Fruit fly (Drosophila melanogaster) whole organism, prepupa: ENCODE data around the gene CG5254.

Experiments
- Blimp-1 ChIP-seq: fragments of 200-800 bp; sonication (Bioruptor generic); optimal IDR thresholded peaks from 3 replicates; lab custom pipeline; 2017; ENCODE audit warnings: missing biosample characterization, missing genetic modification characterization, mild to moderate bottlenecking, moderate library complexity, missing genetic modification reagents
- CG11294 ChIP-seq: fragments of 200-800 bp; sonication (Bioruptor generic); IDR thresholded peaks from 2 replicates; pipeline ENCODE4 v1.3.6; 2022; ENCODE audit warnings: missing biosample characterization, missing genetic modification characterization
- CG11762 ChIP-seq: fragments of 200-800 bp; sonication (Bioruptor generic); optimal IDR thresholded peaks from 3 replicates; lab custom pipeline; 2016; ENCODE audit warnings: missing biosample characterization, missing genetic modification characterization; ENCODE audit not compliant: insufficient read depth
- CG11902 ChIP-seq: fragments of 200-800 bp; sonication (Bioruptor generic); optimal IDR thresholded peaks from 3 replicates; lab custom pipeline; 2016; ENCODE audit warnings: missing biosample characterization, missing genetic modification characterization
- CG15336 ChIP-seq: fragments of 200-800 bp; sonication (Bioruptor generic); IDR thresholded peaks from 2 replicates; pipeline ENCODE4 v1.3.6; 2022; ENCODE audit warnings: missing biosample characterization, missing genetic modification characterization
- CG1621 ChIP-seq: fragments of 200-800 bp; sonication (Bioruptor generic); optimal IDR thresholded peaks from 3 replicates; lab custom pipeline; 2018; ENCODE audit warnings: missing biosample characterization, mild to moderate bottlenecking, missing genetic modification characterization
- CG16779 ChIP-seq: fragments of 200-800 bp; sonication (Bioruptor generic); optimal IDR thresholded peaks from 3 replicates; lab custom pipeline; 2017; ENCODE audit warnings: missing biosample characterization, mild to moderate bottlenecking, missing genetic modification characterization
- CG3032 ChIP-seq: fragments of 200-800 bp; optimal IDR thresholded peaks from 2 replicates; lab custom pipeline; 2019; ENCODE audit warnings: missing biosample characterization, mild to moderate bottlenecking, missing genetic modification characterization, moderate library complexity
- CG31627 ChIP-seq: fragments of 200-800 bp; sonication (Bioruptor generic); optimal IDR thresholded peaks from 3 replicates; lab custom pipeline; 2016; ENCODE audit warnings: missing biosample characterization, missing genetic modification characterization
- CG32006 ChIP-seq: fragments of 200-800 bp; sonication (Bioruptor generic); optimal IDR thresholded peaks from 3 replicates; lab custom pipeline; 2017; ENCODE audit warnings: missing biosample characterization, mild to moderate bottlenecking, missing genetic modification characterization
- CG3919 ChIP-seq: fragments of 200-800 bp; sonication (Bioruptor generic); optimal IDR thresholded peaks from 3 replicates; lab custom pipeline; 2016; ENCODE audit warnings: missing biosample characterization, missing genetic modification characterization
- CG4318 ChIP-seq: fragments of 200-800 bp; sonication (Bioruptor generic); optimal IDR thresholded peaks from 3 replicates; lab custom pipeline; 2017; ENCODE audit warnings: missing biosample characterization, mild to moderate bottlenecking, missing genetic modification characterization
- CG6163 ChIP-seq: fragments of 200-800 bp; sonication (Bioruptor generic); IDR thresholded peaks from 3 replicates; pipeline ENCODE4 v1.3.6; 2022; ENCODE audit warnings: missing biosample characterization, missing genetic modification characterization
- CG6276 ChIP-seq: fragments of 200-800 bp; sonication (Bioruptor generic); optimal IDR thresholded peaks from 2 replicates; lab custom pipeline; 2017; ENCODE audit warnings: missing biosample characterization, mild to moderate bottlenecking, missing genetic modification characterization
- CG6792 ChIP-seq: fragments of 200-800 bp; sonication (Bioruptor generic); optimal IDR thresholded peaks from 3 replicates; lab custom pipeline; 2016; ENCODE audit warnings: missing biosample characterization, missing genetic modification characterization
- CG6808 ChIP-seq: fragments of 200-800 bp; sonication (Bioruptor generic); optimal IDR thresholded peaks from 3 replicates; lab custom pipeline; 2017; ENCODE audit warnings: missing biosample characterization, missing genetic modification characterization, mild to moderate bottlenecking, moderate library complexity, missing genetic modification reagents
- CG6854 ChIP-seq: fragments of 200-800 bp; sonication (Bioruptor generic); optimal IDR thresholded peaks from 2 replicates; lab custom pipeline; 2017; ENCODE audit warnings: missing biosample characterization, mild to moderate bottlenecking, missing genetic modification characterization
- CG8319 ChIP-seq: fragments of 200-800 bp; sonication (Bioruptor generic); optimal IDR thresholded peaks from 3 replicates; lab custom pipeline; 2016; ENCODE audit warnings: missing biosample characterization, missing genetic modification characterization
- CG8632 ChIP-seq: fragments of 200-800 bp; sonication (Bioruptor generic); optimal IDR thresholded peaks from 3 replicates; lab custom pipeline; 2016; ENCODE audit warnings: missing biosample characterization, missing genetic modification characterization
- CG9139 ChIP-seq: fragments of 200-800 bp; sonication (Bioruptor generic); optimal IDR thresholded peaks from 3 replicates; lab custom pipeline; 2017; ENCODE audit warnings: missing biosample characterization, mild to moderate bottlenecking, missing genetic modification characterization
- Eip78C ChIP-seq: fragments of 200-800 bp; sonication (Bioruptor generic); peaks from one replicate; lab custom pipeline; 2016; ENCODE audit warnings: missing biosample characterization, missing genetic modification characterization
- Eip93F ChIP-seq: fragments of 200-800 bp; sonication (Bioruptor generic); optimal IDR thresholded peaks from 2 replicates; lab custom pipeline; 2016; ENCODE audit warnings: missing biosample characterization, mild to moderate bottlenecking, missing genetic modification characterization
- Ets21C ChIP-seq: fragments of 200-800 bp; sonication (Bioruptor generic); optimal IDR thresholded peaks from 3 replicates; lab custom pipeline; 2016; ENCODE audit warnings: missing biosample characterization, missing genetic modification characterization
- Ets96B ChIP-seq: fragments of 200-800 bp; optimal IDR thresholded peaks from 2 replicates; lab custom pipeline; 2019; ENCODE audit warnings: missing biosample characterization, mild to moderate bottlenecking, missing genetic modification characterization, moderate library complexity
- Gug ChIP-seq: fragments of 200-800 bp; sonication (Bioruptor generic); IDR thresholded peaks from 2 replicates; pipeline ENCODE4 v1.3.6; 2022; ENCODE audit warnings: missing biosample characterization, missing genetic modification characterization
- Hr38 ChIP-seq: sonication (Bioruptor generic); optimal IDR thresholded peaks from 2 replicates; lab custom pipeline; 2016; ENCODE audit warnings: missing biosample characterization, missing genetic modification characterization
- Hr39 ChIP-seq: fragments of 200-800 bp; sonication (Bioruptor generic); optimal IDR thresholded peaks from 2 replicates; lab custom pipeline; 2016; ENCODE audit warnings: missing biosample characterization, missing genetic modification characterization
- Hr4 ChIP-seq: fragments of 200-800 bp; sonication (Bioruptor generic); optimal IDR thresholded peaks from 3 replicates; lab custom pipeline; 2016; ENCODE audit warnings: missing biosample characterization, missing genetic modification characterization
- Lpt ChIP-seq: fragments of 200-800 bp; sonication (Bioruptor generic); optimal IDR thresholded peaks from 3 replicates; lab custom pipeline; 2016; ENCODE audit warnings: missing biosample characterization, missing genetic modification characterization
- Met ChIP-seq: fragments of 200-800 bp; sonication (Bioruptor generic); optimal IDR thresholded peaks from 3 replicates; lab custom pipeline; 2016; ENCODE audit warnings: missing biosample characterization, missing genetic modification characterization
- OdsH ChIP-seq: fragments of 200-800 bp; sonication (Bioruptor generic); optimal IDR thresholded peaks from 3 replicates; lab custom pipeline; 2016; ENCODE audit warnings: missing biosample characterization, missing genetic modification characterization
- Sox102F ChIP-seq: fragments of 200-800 bp; sonication (Bioruptor generic); optimal IDR thresholded peaks from 2 replicates; lab custom pipeline; 2016; ENCODE audit warnings: missing biosample characterization, mild to moderate bottlenecking, missing genetic modification characterization
- Sox14 ChIP-seq: fragments of 200-800 bp; sonication (Bioruptor generic); optimal IDR thresholded peaks from 3 replicates; lab custom pipeline; 2016; ENCODE audit warnings: missing biosample characterization, missing genetic modification characterization
- Sox15 ChIP-seq: fragments of 200-800 bp; sonication (Bioruptor generic); optimal IDR thresholded peaks from 3 replicates; lab custom pipeline; 2016; ENCODE audit warnings: missing biosample characterization, missing genetic modification characterization
- achi ChIP-seq: fragments of 200-800 bp; sonication (Bioruptor generic); optimal IDR thresholded peaks from 3 replicates; lab custom pipeline; 2016; ENCODE audit warnings: missing biosample characterization, missing genetic modification characterization
- dsx ChIP-seq: fragments of 200-800 bp; optimal IDR thresholded peaks from 3 replicates; lab custom pipeline; 2019; ENCODE audit warnings: missing biosample characterization, mild to moderate bottlenecking, missing genetic modification characterization, moderate library complexity; ENCODE audit not compliant: poor library complexity, severe bottlenecking
- eg ChIP-seq: fragments of 200-800 bp; sonication (Bioruptor generic); IDR thresholded peaks from 3 replicates; pipeline ENCODE4 v1.3.6; 2022; ENCODE audit warnings: missing biosample characterization, missing genetic modification characterization
- esn ChIP-seq: fragments of 200-800 bp; sonication (Bioruptor generic); optimal IDR thresholded peaks from 2 replicates; lab custom pipeline; 2016; ENCODE audit warnings: missing biosample characterization, mild to moderate bottlenecking, missing genetic modification characterization, moderate library complexity
- fd59A ChIP-seq: fragments of 200-800 bp; sonication (Bioruptor generic); optimal IDR thresholded peaks from 2 replicates; lab custom pipeline; 2017; ENCODE audit warnings: missing biosample characterization, mild to moderate bottlenecking, missing genetic modification characterization, missing genetic modification reagents
- fd85E ChIP-seq: fragments of 200-800 bp; sonication (Bioruptor generic); optimal IDR thresholded peaks from 3 replicates; lab custom pipeline; 2016; ENCODE audit warnings: missing biosample characterization, missing genetic modification characterization
- fkh ChIP-seq: fragments of 200-800 bp; sonication (Bioruptor generic); optimal IDR thresholded peaks from 3 replicates; lab custom pipeline; 2017; ENCODE audit warnings: missing biosample characterization, mild to moderate bottlenecking, missing genetic modification characterization, moderate library complexity
- lz ChIP-seq: fragments of 200-800 bp; sonication (Bioruptor generic); optimal IDR thresholded peaks from 3 replicates; lab custom pipeline; 2016; ENCODE audit warnings: missing biosample characterization, missing genetic modification characterization
- net ChIP-seq: fragments of 200-800 bp; sonication (Bioruptor generic); optimal IDR thresholded peaks from 3 replicates; lab custom pipeline; 2016; ENCODE audit warnings: missing biosample characterization, missing genetic modification characterization
- pdm3 ChIP-seq: fragments of 200-800 bp; sonication (Bioruptor generic); optimal IDR thresholded peaks from 3 replicates; lab custom pipeline; 2016; ENCODE audit warnings: missing biosample characterization, missing genetic modification characterization
- svp ChIP-seq: fragments of 200-800 bp; sonication (Bioruptor generic); peaks from one replicate; lab custom pipeline; 2016; ENCODE audit warnings: missing biosample characterization, missing genetic modification characterization
- topi ChIP-seq: fragments of 200-800 bp; sonication (Bioruptor generic); optimal IDR thresholded peaks from 3 replicates; lab custom pipeline; 2016; ENCODE audit warnings: missing biosample characterization, missing genetic modification characterization
- vri ChIP-seq: fragments of 200-800 bp; sonication (Bioruptor generic); optimal IDR thresholded peaks from 3 replicates; lab custom pipeline; 2016; ENCODE audit warnings: missing biosample characterization, mild to moderate bottlenecking, missing genetic modification characterization

Gene CG5254

DNA sequence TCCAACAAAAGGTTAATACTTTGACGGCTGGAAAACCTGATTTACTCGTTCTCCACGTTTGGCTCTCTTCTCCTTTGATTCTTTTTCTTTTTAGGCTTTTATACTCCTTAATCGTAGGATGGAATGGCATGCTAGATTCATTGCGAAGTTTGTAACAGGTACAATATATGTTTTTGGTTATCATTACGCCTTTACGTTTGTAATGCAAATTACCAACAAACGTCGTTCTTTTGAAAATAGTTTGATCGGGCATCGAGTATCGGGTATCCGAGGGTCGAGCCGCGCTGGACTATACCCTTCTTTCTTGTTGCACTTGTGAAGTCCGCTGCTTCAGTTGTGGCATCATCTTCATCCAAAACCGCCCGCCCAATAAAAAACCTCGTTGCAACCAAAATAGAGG lies 38.3 kb upstream of the CG5254 start (continued):
- TF ChIP-seq CG16779 (tag; lab: Kevin White, UChicago) (peak; percentile 56), fd85E (GFP tag; lab: Kevin White, UChicago) (peak; percentile 65), CG8632 (peak; percentile 82), Eip93F (GFP tag; lab: Kevin White, UChicago) (peak; percentile 67), Hr4 (peak; percentile 64), Met (peak; percentile 93), esn (GFP tag; lab: Kevin White, UChicago) (peak; percentile 92), Hr38 (no peak), net (peak; percentile 84), CG4318 (GFP tag; lab: Kevin White, UChicago) (peak; percentile 58), Gug (GFP tag; lab: Robert Waterston, UW) (peak; percentile 81), Eip78C (GFP tag; lab: Kevin White, UChicago) (peak; percentile 98), CG6163 (GFP tag; lab: Robert Waterston, UW) (peak; percentile 94), CG32006 (peak; percentile 86), vri (GFP tag; lab: Kevin White, UChicago) (peak; percentile 86), dsx (GFP tag; lab: Kevin White, UChicago) (peak; percentile 86), CG11902 (GFP tag; lab: Kevin White, UChicago) (peak; percentile 77), CG9139 (GFP tag; lab: Kevin White, UChicago) (peak; percentile 52), CG31627 (GFP tag; lab: Kevin White, UChicago) (peak; percentile 89), CG3919 (peak; percentile 93), CG3032 (peak; percentile 88), CG6854 (GFP tag; lab: Kevin White, UChicago) (peak; percentile 47), CG8319 (GFP tag; lab: Kevin White, UChicago) (peak; percentile 81), Ets96B (peak; percentile 89), pdm3 (GFP tag; lab: Kevin White, UChicago) (peak; percentile 91), CG11762 (peak; percentile 78), CG6276 (peak; percentile 71), fkh (GFP tag; lab: Kevin White, UChicago) (no peak), Blimp-1 (GFP tag; lab: Kevin White, UChicago) (peak; percentile 60), CG1621 (tag; lab: Kevin White, UChicago) (peak; percentile 88)

DNA sequence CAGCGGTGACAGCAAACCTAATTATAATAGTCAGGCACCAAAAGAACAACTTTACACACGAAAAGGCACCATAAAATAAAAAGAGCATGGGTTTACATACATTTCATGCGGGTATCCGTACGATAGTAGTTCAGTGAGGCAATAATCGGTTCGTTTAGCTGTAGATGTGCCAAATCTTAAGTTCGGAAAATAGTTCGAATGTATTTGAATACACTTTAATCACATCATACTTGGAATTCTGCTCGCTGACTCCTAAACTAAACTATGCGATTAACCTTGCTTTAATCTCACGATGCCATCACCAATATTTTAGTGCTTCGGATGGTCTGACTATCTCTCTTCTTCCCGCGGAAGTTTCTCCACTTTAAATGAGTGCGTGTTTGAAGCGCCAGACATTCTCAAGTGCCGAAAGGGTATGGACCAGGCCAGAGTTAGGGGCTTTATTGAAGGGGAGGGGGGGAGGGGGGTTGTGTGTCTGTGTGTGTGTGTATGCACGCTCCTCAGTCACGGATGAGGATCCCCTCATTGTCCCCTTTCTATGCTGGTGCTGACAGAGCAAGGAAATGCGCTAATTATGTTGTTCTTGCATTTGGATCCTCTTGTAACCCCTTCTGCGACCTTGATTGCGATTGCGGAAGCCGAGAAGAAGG lies 36.8 kb upstream of the CG5254 start:
- TF ChIP-seq CG8319 (GFP tag; lab: Kevin White, UChicago) (no peak), achi (GFP tag; lab: Kevin White, UChicago) (no peak), eg (GFP tag; lab: Robert Waterston, UW) (0 out of 3 replicates have a peak, but pooled peaks have one; percentile 24), CG11902 (GFP tag; lab: Kevin White, UChicago) (no peak), CG3919 (no peak), CG11762 (no peak), fkh (GFP tag; lab: Kevin White, UChicago) (no peak), CG3032 (peak; percentile 22), Met (no peak), lz (GFP tag; lab: Kevin White, UChicago) (no peak), Sox14 (GFP tag; lab: Kevin White, UChicago) (no peak), CG32006 (peak; percentile 17), CG15336 (GFP tag; lab: Robert Waterston, UW) (0 out of 2 replicates have a peak, but pooled peaks have one; percentile 12), Hr4 (no peak), Ets21C (GFP tag; lab: Kevin White, UChicago) (no peak), CG4318 (GFP tag; lab: Kevin White, UChicago) (no peak), Lpt (GFP tag; lab: Kevin White, UChicago) (no peak), Ets96B (no peak), CG6163 (GFP tag; lab: Robert Waterston, UW) (no peak), CG6276 (no peak), fd59A (GFP tag; lab: Kevin White, UChicago) (no peak), CG1621 (tag; lab: Kevin White, UChicago) (peak; percentile 7), CG11294 (GFP tag; lab: Robert Waterston, UW) (no peak), CG6854 (GFP tag; lab: Kevin White, UChicago) (no peak), CG9139 (GFP tag; lab: Kevin White, UChicago) (no peak), Hr39 (no peak), topi (GFP tag; lab: Kevin White, UChicago) (peak; percentile 10), net (no peak), CG6792 (GFP tag; lab: Kevin White, UChicago) (no peak), Sox15 (GFP tag; lab: Kevin White, UChicago) (no peak), CG6808 (GFP tag; lab: Kevin White, UChicago) (no peak), CG16779 (tag; lab: Kevin White, UChicago) (no peak), Gug (GFP tag; lab: Robert Waterston, UW) (no peak), Sox102F (no peak), svp (peak; percentile 32), OdsH (no peak), Eip93F (GFP tag; lab: Kevin White, UChicago) (no peak), Eip78C (GFP tag; lab: Kevin White, UChicago) (peak; percentile 71)
